Worm (Caenorhabditis elegans): ENCODE data around the gene ztf-9.

ztf-9 gene

DNA sequence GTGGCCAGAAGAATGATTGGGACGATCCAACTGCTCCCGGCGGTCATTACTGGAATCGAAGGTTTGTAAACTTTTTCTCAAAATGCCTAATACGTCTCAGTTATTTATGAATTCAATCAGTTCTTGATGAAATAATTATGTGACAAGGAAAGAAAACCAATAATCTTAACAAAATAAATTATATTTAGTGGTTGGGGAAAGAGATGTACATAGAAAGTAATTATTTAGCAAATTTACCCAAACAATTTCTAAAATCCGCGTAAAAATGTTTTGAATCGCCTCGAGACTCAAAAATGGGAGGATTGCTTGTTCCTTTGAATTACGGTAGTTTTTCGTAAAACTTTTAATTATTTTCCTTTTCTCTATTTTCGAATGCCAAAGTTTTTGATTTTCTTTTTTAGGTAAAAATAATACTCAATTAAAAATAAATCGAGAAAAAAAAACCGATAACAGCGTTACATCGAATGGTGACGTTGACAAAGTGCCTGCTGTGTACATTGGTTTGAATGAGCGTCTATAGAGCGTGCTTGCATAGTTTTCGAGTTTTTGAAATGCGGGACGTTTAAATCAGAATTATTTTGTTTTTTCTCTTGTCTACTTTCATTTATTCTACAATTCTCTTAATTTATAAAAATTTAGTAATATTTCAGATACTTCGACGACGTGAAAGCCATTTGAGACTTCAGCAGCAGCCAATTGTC, 37.7 kb upstream of the ztf-9 start, which contains the start of the genes aagr-3 and drap-1 (continued):
- TF ChIP-seq rbr-2 (tag; optimal IDR thresholded peaks at IDR 0.05) (peak; percentile 34), spr-3 (GFP tag; optimal IDR thresholded peaks at IDR 0.05) (no peak), spr-1 (tag; optimal IDR thresholded peaks at IDR 0.05) (no peak), ctbp-1 (GFP tag; IDR thresholded peaks at IDR 0.05) (0 out of 2 replicates have a peak, but pooled peaks have one; percentile 34), dve-1 (tag; optimal IDR thresholded peaks at IDR 0.05; ENCODE audit: insufficient read depth) (peak; percentile 65), T26A8.4 (GFP tag; IDR thresholded peaks at IDR 0.05) (no peak), mep-1 (tag; optimal IDR thresholded peaks at IDR 0.05) (peak; percentile 77), nhr-42 (GFP tag; IDR thresholded peaks at IDR 0.05) (no peak), dmd-9 (GFP tag; IDR thresholded peaks at IDR 0.05) (no peak), nhr-41 (GFP tag; IDR thresholded peaks at IDR 0.05) (no peak), hlh-11 (tag; optimal IDR thresholded peaks at IDR 0.05) (peak; percentile 62), zfp-3 (GFP tag; conservative IDR thresholded peaks at IDR 0.05) (no peak), pqm-1 (tag; optimal IDR thresholded peaks at IDR 0.05) (peak; percentile 27), fos-1 (tag; optimal IDR thresholded peaks at IDR 0.05) (no peak), tag-97 (GFP tag; IDR thresholded peaks at IDR 0.05) (no peak), daf-19 (GFP tag; conservative IDR thresholded peaks at IDR 0.05) (no peak), egl-27 (tag; optimal IDR thresholded peaks at IDR 0.05) (no peak), lin-39 (tag; optimal IDR thresholded peaks at IDR 0.05) (no peak), mes-2 (tag; optimal IDR thresholded peaks at IDR 0.05; ENCODE audit: poor library complexity, severe bottlenecking) (peak; percentile 67), nhr-77 (tag; optimal IDR thresholded peaks at IDR 0.05) (peak; percentile 66), madf-5 (GFP tag; IDR thresholded peaks at IDR 0.05) (no peak), snpc-1.2 (GFP tag; IDR thresholded peaks at IDR 0.05) (no peak), mdt-29 (GFP tag; IDR thresholded peaks at IDR 0.05) (no peak), jun-1 (tag; optimal IDR thresholded peaks at IDR 0.05) (no peak), ceh-20 (GFP tag; IDR thresholded peaks at IDR 0.05) (no peak), F10B5.3 (tag; optimal IDR thresholded peaks at IDR 0.05) (no peak), sdz-12 (GFP tag; optimal IDR thresholded peaks at IDR 0.05) (no peak), zag-1 (tag; optimal IDR thresholded peaks at IDR 0.05) (no peak), dmd-8 (GFP tag; IDR thresholded peaks at IDR 0.05) (no peak), Y48G9A.11 (GFP tag; IDR thresholded peaks at IDR 0.05) (no peak), nhr-28 (tag; optimal IDR thresholded peaks at IDR 0.05) (peak; percentile 57), snpc-4 (tag; optimal IDR thresholded peaks at IDR 0.05) (no peak), daf-16 (GFP tag; optimal IDR thresholded peaks at IDR 0.05) (no peak), daf-16 (tag; optimal IDR thresholded peaks at IDR 0.05) (peak; percentile 82)

DNA sequence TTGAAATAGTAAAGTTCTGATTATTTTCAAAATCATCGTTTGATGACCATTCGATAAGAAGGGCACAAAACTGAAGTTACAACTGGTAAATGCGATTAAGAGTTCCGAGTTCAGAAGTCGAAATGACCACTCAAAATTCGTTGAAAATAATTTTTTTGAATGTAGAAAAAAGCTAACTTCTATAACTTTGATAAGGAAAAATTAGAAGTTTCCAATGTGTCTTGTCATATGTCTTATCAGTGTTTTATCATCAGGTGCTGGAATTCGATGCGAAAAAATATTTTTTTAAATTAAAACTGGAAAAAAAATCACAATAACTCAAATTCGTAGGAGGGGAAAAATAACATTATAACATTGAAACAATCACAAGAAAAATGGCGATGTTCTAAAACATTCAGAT, 33.8 kb upstream of the ztf-9 start:
- no peak for TF ChIP-seq daf-16 (GFP tag; optimal IDR thresholded peaks at IDR 0.05)
- TF ChIP-seq daf-16 (tag; optimal IDR thresholded peaks at IDR 0.05), result peak; percentile 55
- peak; percentile 17 for TF ChIP-seq hlh-30 (tag; optimal IDR thresholded peaks at IDR 0.05; ENCODE audit: insufficient read depth)
- TF ChIP-seq hlh-11 (tag; optimal IDR thresholded peaks at IDR 0.05), result peak; percentile 44
- TF ChIP-seq nhr-102 (tag; optimal IDR thresholded peaks at IDR 0.05), result no peak
- TF ChIP-seq pqm-1 (tag; optimal IDR thresholded peaks at IDR 0.05), result peak; percentile 65
- no peak for TF ChIP-seq egl-43 (GFP tag; IDR thresholded peaks at IDR 0.05)
- TF ChIP-seq rbr-2 (tag; optimal IDR thresholded peaks at IDR 0.05), result no peak
- TF ChIP-seq aha-1 (tag), result peak; percentile 38
- TF ChIP-seq set-16 (GFP tag; IDR thresholded peaks at IDR 0.05), result no peak
- TF ChIP-seq dve-1 (tag; optimal IDR thresholded peaks at IDR 0.05; ENCODE audit: insufficient read depth), result peak; percentile 32
- peak; percentile 30; the same call in 1 of the 2 replicates for TF ChIP-seq dmd-6 (GFP tag; IDR thresholded peaks at IDR 0.05)
- no peak for TF ChIP-seq nhr-111 (GFP tag; optimal IDR thresholded peaks at IDR 0.05)
- TF ChIP-seq nhr-28 (tag; optimal IDR thresholded peaks at IDR 0.05), result peak; percentile 29

Data from whole organism, L4 larva.